Fruit fly (Drosophila melanogaster): ENCODE results near the gene CG34178.

DNA sequence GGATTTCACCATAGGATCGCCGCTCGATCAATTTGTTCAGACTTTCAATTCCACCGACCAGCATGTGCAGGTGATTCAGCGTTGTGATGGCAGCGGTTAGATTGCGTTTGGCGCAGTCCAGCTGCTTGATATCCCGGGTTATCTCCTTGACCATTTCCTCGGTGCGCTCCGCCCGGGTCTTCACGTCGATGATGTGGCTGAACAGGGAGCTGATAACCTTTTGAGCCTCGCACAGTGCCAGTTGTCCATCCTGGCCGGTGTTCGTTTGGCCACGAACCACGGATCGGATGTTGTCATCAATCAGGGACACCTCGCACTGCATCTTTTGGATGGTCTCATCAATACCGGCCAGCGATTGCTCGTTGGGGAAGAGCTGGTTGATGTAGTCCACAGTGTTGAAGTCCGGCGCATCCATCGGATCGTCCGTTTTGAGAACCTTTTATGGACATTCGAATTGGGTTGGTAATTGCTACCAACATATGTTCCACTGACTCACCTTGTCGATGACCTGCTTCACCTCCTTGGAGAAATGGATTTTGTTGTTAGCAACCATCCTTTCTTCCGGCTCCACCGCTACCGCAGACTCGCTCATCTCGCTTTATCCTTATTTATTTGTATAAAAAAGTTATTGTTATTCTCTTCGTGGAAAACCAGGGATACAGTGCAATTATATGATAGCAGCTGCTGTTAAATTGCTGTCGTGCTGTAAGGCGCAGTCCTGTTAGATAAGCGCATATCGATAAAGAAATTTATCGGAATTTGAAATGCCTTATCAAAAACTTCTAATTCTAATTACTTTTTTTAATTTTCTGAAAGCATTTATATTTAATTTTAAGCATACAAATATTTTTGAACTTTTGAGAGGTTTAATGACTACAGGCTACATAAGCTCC, 48.1 kb upstream of the CG34178 start, which contains the start of gene Vps53:
- TF ChIP-seq psq (optimal IDR thresholded peaks at IDR 0.05): no peak
- TF ChIP-seq usp (GFP tag; optimal IDR thresholded peaks at IDR 0.05): no peak

Data from whole organism.